Worm (Caenorhabditis elegans) whole organism, young adult: ENCODE data around the gene Y47D3B.12.
A peak's percentile ranks its signal among the peaks of the same experiment; 100 is the strongest.

Source experiments
- B0019.2 ChIP-seq: fragments of 200-800 bp; sonication (Bioruptor generic); conservative IDR thresholded peaks from 2 replicates; pipeline ENCODE4 v1.3.6; 2022; ENCODE audit warnings: missing genetic modification reagents, missing genetic modification characterization, missing compliant biosample characterization
- D2030.7 ChIP-seq: fragments of 200-800 bp; sonication (Bioruptor generic); IDR thresholded peaks from 2 replicates; pipeline ENCODE4 v1.3.6; 2022; ENCODE audit warnings: missing genetic modification reagents, missing genetic modification characterization, missing compliant biosample characterization
- F39B2.1 ChIP-seq: fragments of 200-800 bp; sonication (Bioruptor generic); IDR thresholded peaks from 2 replicates; pipeline ENCODE4 v1.3.6; 2022; ENCODE audit warnings: missing genetic modification reagents, missing genetic modification characterization, missing compliant biosample characterization
- F49E8.2 ChIP-seq: sonication (generic microtip); optimal IDR thresholded peaks from 3 replicates; lab custom pipeline; 2017; ENCODE audit warnings: missing genetic modification characterization, mild to moderate bottlenecking, missing compliant biosample characterization, antibody characterized with exemption, moderate library complexity; ENCODE audit not compliant: insufficient read depth
- F52B5.7 ChIP-seq: sonication (generic microtip); optimal IDR thresholded peaks from 2 replicates; lab custom pipeline; 2016; ENCODE audit warnings: mild to moderate bottlenecking, missing genetic modification characterization, missing compliant biosample characterization
- F55B11.4 ChIP-seq: sonication (generic microtip); optimal IDR thresholded peaks from 2 replicates; lab custom pipeline; 2016; ENCODE audit warnings: missing compliant biosample characterization, missing genetic modification characterization, borderline replicate concordance; ENCODE audit not compliant: insufficient read depth
- K12H6.12 ChIP-seq: fragments of 200-800 bp; sonication (Bioruptor generic); optimal IDR thresholded peaks from 2 replicates; lab custom pipeline; 2018; ENCODE audit warnings: mild to moderate bottlenecking, missing genetic modification characterization, missing compliant biosample characterization
- T26A5.8 ChIP-seq: sonication (generic microtip); optimal IDR thresholded peaks from 2 replicates; lab custom pipeline; 2016; ENCODE audit warnings: missing genetic modification characterization, missing compliant biosample characterization
- Y56A3A.18 ChIP-seq: fragments of 200-800 bp; sonication (Bioruptor generic); IDR thresholded peaks from 2 replicates; pipeline ENCODE4 v1.3.6; 2022; ENCODE audit warnings: missing genetic modification reagents, missing genetic modification characterization, missing compliant biosample characterization
- Y79H2A.3 ChIP-seq: fragments of 200-800 bp; sonication (Bioruptor generic); conservative IDR thresholded peaks from 2 replicates; pipeline ENCODE4 v1.3.6; 2022; ENCODE audit warnings: missing genetic modification reagents, missing genetic modification characterization, missing compliant biosample characterization
- Y95B8A.8 ChIP-seq: fragments of 200-800 bp; sonication (Bioruptor generic); IDR thresholded peaks from 2 replicates; pipeline ENCODE4 v1.3.6; 2022; ENCODE audit warnings: missing genetic modification reagents, missing genetic modification characterization, missing compliant biosample characterization
- ZK185.1 ChIP-seq: sonication (generic microtip); optimal IDR thresholded peaks from 2 replicates; lab custom pipeline; 2016; ENCODE audit warnings: mild to moderate bottlenecking, missing genetic modification characterization, missing compliant biosample characterization; ENCODE audit not compliant: poor library complexity, severe bottlenecking
- ama-1 ChIP-seq, 3 experiments: fragments of 150-350 bp in 1 of 3; sonication (generic microtip) in 2 of 3; optimal IDR thresholded peaks; 2 replicates each; lab custom pipeline; 2014 to 2018; ENCODE audit warnings: missing biosample characterization in 2 of 3, missing genetic modification characterization in 2 of 3, missing genetic modification reagents in 2 of 3
- aptf-2 ChIP-seq: fragments of 200-800 bp; sonication (Bioruptor generic); conservative IDR thresholded peaks from 2 replicates; pipeline ENCODE4 v1.3.6; 2022; ENCODE audit warnings: missing genetic modification reagents, missing genetic modification characterization, missing compliant biosample characterization
- aptf-3 ChIP-seq: fragments of 200-800 bp; sonication (Bioruptor generic); IDR thresholded peaks from 2 replicates; pipeline ENCODE4 v1.3.6; 2022; ENCODE audit warnings: missing genetic modification characterization, missing compliant biosample characterization
- attf-5 ChIP-seq: fragments of 200-800 bp; sonication (Bioruptor generic); optimal IDR thresholded peaks from 2 replicates; lab custom pipeline; 2018; ENCODE audit warnings: mild to moderate bottlenecking, missing genetic modification characterization, missing compliant biosample characterization
- bed-1 ChIP-seq: fragments of 200-800 bp; sonication (Bioruptor generic); IDR thresholded peaks from 2 replicates; pipeline ENCODE4 v1.3.6; 2022; ENCODE audit warnings: missing genetic modification reagents, missing genetic modification characterization, missing compliant biosample characterization
- bed-2 ChIP-seq: fragments of 200-800 bp; sonication (Bioruptor generic); IDR thresholded peaks from 2 replicates; pipeline ENCODE4 v1.3.6; 2022; ENCODE audit warnings: missing genetic modification reagents, missing genetic modification characterization, missing compliant biosample characterization
- dox-1 ChIP-seq: fragments of 200-800 bp; sonication (Bioruptor generic); IDR thresholded peaks from 2 replicates; pipeline ENCODE4 v1.3.6; 2022; ENCODE audit warnings: missing genetic modification reagents, missing genetic modification characterization, missing compliant biosample characterization
- dpff-1 ChIP-seq: sonication (generic microtip); optimal IDR thresholded peaks from 2 replicates; lab custom pipeline; 2017; ENCODE audit warnings: mild to moderate bottlenecking, missing genetic modification characterization, missing compliant biosample characterization
- egl-18 ChIP-seq: fragments of 200-800 bp; sonication (Bioruptor generic); IDR thresholded peaks from 2 replicates; pipeline ENCODE4 v1.3.6; 2022; ENCODE audit warnings: missing genetic modification reagents, missing genetic modification characterization, missing compliant biosample characterization
- egl-44 ChIP-seq: fragments of 200-800 bp; sonication (Bioruptor generic); IDR thresholded peaks from 2 replicates; pipeline ENCODE4 v1.3.6; 2022; ENCODE audit warnings: missing genetic modification reagents, missing genetic modification characterization, missing compliant biosample characterization
- ekl-4 ChIP-seq: fragments of 200-800 bp; sonication (Bioruptor generic); IDR thresholded peaks from 2 replicates; pipeline ENCODE4 v1.3.6; 2022; ENCODE audit warnings: missing genetic modification reagents, missing genetic modification characterization, missing compliant biosample characterization
- fkh-3 ChIP-seq: sonication (generic microtip); optimal IDR thresholded peaks from 2 replicates; lab custom pipeline; 2016; ENCODE audit warnings: mild to moderate bottlenecking, missing genetic modification characterization, missing compliant biosample characterization
- gei-17 ChIP-seq: fragments of 200-800 bp; sonication (Bioruptor generic); optimal IDR thresholded peaks from 2 replicates; lab custom pipeline; 2018; ENCODE audit warnings: mild to moderate bottlenecking, missing genetic modification characterization, missing compliant biosample characterization
- hmg-1.2 ChIP-seq: fragments of 200-800 bp; sonication (Bioruptor generic); IDR thresholded peaks from 2 replicates; pipeline ENCODE4 v1.3.6; 2022; ENCODE audit warnings: missing genetic modification reagents, missing genetic modification characterization, missing compliant biosample characterization
- lag-1 ChIP-seq: fragments of 200-800 bp; sonication (Bioruptor generic); IDR thresholded peaks from 2 replicates; pipeline ENCODE4 v1.3.6; 2022; ENCODE audit warnings: missing genetic modification reagents, missing genetic modification characterization, missing compliant biosample characterization
- lin-26 ChIP-seq: fragments of 200-800 bp; sonication (Bioruptor generic); IDR thresholded peaks from 2 replicates; pipeline ENCODE4 v1.3.6; 2022; ENCODE audit warnings: missing genetic modification reagents, missing genetic modification characterization, missing compliant biosample characterization
- lin-40 ChIP-seq: sonication (generic microtip); optimal IDR thresholded peaks from 2 replicates; lab custom pipeline; 2016; ENCODE audit warnings: missing genetic modification characterization, mild to moderate bottlenecking, missing compliant biosample characterization, missing genotype, missing genetic modification reagents
- lsl-1 ChIP-seq: fragments of 200-800 bp; sonication (Bioruptor generic); optimal IDR thresholded peaks from 2 replicates; lab custom pipeline; 2018; ENCODE audit warnings: mild to moderate bottlenecking, missing genetic modification characterization, moderate library complexity, missing compliant biosample characterization
- lsy-27 ChIP-seq: sonication (generic microtip); optimal IDR thresholded peaks from 2 replicates; lab custom pipeline; 2017; ENCODE audit warnings: missing genetic modification characterization, mild to moderate bottlenecking, missing compliant biosample characterization, antibody characterized with exemption, missing genotype, borderline replicate concordance; ENCODE audit not compliant: insufficient read depth
- madf-6 ChIP-seq: fragments of 200-800 bp; sonication (Bioruptor generic); IDR thresholded peaks from 2 replicates; pipeline ENCODE4 v1.3.6; 2022; ENCODE audit warnings: missing genetic modification reagents, missing genetic modification characterization, missing compliant biosample characterization
- mcd-1 ChIP-seq: fragments of 200-800 bp; sonication (Bioruptor generic); IDR thresholded peaks from 2 replicates; pipeline ENCODE4 v1.3.6; 2022; ENCODE audit warnings: missing genetic modification reagents, missing genetic modification characterization, missing compliant biosample characterization
- mel-28 ChIP-seq: sonication (generic microtip); optimal IDR thresholded peaks from 2 replicates; lab custom pipeline; 2016; ENCODE audit warnings: borderline replicate concordance, mild to moderate bottlenecking, missing genetic modification characterization, missing compliant biosample characterization
- mxl-1 ChIP-seq: sonication (generic microtip); optimal IDR thresholded peaks from 2 replicates; lab custom pipeline; 2016; ENCODE audit warnings: missing genetic modification characterization, missing compliant biosample characterization
- nhr-90 ChIP-seq: sonication (generic microtip); optimal IDR thresholded peaks from 2 replicates; lab custom pipeline; 2016; ENCODE audit warnings: missing genotype, mild to moderate bottlenecking, missing genetic modification characterization, missing compliant biosample characterization
- rpc-1 ChIP-seq, 2 experiments: fragments of 150-350 bp in 1 of 2; sonication (generic microtip) in 1 of 2; optimal IDR thresholded peaks; 2 replicates each; lab custom pipeline; 2014 to 2018; ENCODE audit warnings: missing biosample characterization in 1 of 2, missing genetic modification characterization in 1 of 2, missing genetic modification reagents in 1 of 2, missing genotype in 1 of 2
- snpc-3.4 ChIP-seq: sonication (generic microtip); optimal IDR thresholded peaks from 2 replicates; lab custom pipeline; 2017; ENCODE audit warnings: missing genetic modification characterization, mild to moderate bottlenecking, missing compliant biosample characterization, antibody characterized with exemption, moderate library complexity, missing genotype, missing genetic modification reagents
- snpc-4 ChIP-seq, 5 experiments: fragments of 150-350 bp in 1 of 5; sonication (generic microtip) in 4 of 5; optimal IDR thresholded peaks; 2 replicates each; lab custom pipeline; 2014 to 2018; ENCODE audit warnings: missing genetic modification characterization in 5 of 5, missing biosample characterization in 3 of 5, antibody characterized with exemption in 2 of 5, mild to moderate bottlenecking in 2 of 5, missing compliant biosample characterization in 2 of 5, missing genotype in 2 of 5, moderate library complexity in 2 of 5, missing genetic modification reagents in 1 of 5
- tbp1 ChIP-seq: fragments of 200-800 bp; sonication (Bioruptor generic); optimal IDR thresholded peaks from 2 replicates; lab custom pipeline; 2018; ENCODE audit warnings: mild to moderate bottlenecking, missing genetic modification characterization, missing compliant biosample characterization
- unc-62 ChIP-seq: fragments of 150-350 bp; optimal IDR thresholded peaks from 2 replicates; lab custom pipeline; 2014; ENCODE audit warnings: missing biosample characterization, missing genetic modification reagents, missing genetic modification characterization
- zim-3 ChIP-seq: sonication (generic microtip); optimal IDR thresholded peaks from 2 replicates; lab custom pipeline; 2017; ENCODE audit warnings: mild to moderate bottlenecking, missing genetic modification characterization, moderate library complexity, missing compliant biosample characterization
- ztf-25 ChIP-seq: fragments of 200-800 bp; sonication (Bioruptor generic); IDR thresholded peaks from 2 replicates; pipeline ENCODE4 v1.3.6; 2022; ENCODE audit warnings: missing genetic modification reagents, missing genetic modification characterization, missing compliant biosample characterization
- ztf-3 ChIP-seq: fragments of 200-800 bp; sonication (Bioruptor generic); optimal IDR thresholded peaks from 2 replicates; lab custom pipeline; 2018; ENCODE audit warnings: mild to moderate bottlenecking, missing genetic modification characterization, missing compliant biosample characterization

The Y47D3B.12 gene

DNA sequence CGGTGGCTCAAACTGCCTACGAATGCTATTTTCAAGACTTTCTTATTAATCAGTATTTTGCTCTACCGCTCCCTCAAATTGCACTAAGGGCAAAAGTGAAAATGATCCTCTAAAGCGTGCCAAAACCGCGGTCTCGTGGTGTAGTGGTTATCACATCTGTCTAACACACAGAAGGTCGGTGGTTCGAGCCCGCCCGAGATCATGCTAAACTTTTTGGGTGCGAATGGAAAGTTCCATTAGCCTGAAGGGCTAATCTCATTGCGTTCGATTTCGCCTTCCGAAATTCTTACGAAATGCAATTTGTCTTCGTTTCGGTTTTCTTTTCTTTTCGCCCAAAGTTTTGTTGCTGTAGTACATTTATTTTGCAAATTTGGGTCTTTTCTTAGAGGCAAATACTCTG, 49.3 kb upstream of the Y47D3B.12 start (continued):
- peak; percentile 58 for TF ChIP-seq lsy-27 (tag; lab: Kevin White, UChicago)
- peak; percentile 30 for TF ChIP-seq F49E8.2 (tag; lab: Kevin White, UChicago)
- TF ChIP-seq bed-1 (GFP tag; lab: Robert Waterston, UW), result no peak
- peak; percentile 51 for TF ChIP-seq F52B5.7 (tag; lab: Kevin White, UChicago)
- peak; percentile 17 for TF ChIP-seq lsl-1 (GFP tag; lab: Kevin White, UChicago)
- TF ChIP-seq egl-18 (GFP tag; lab: Robert Waterston, UW), result no peak
- no peak for TF ChIP-seq mxl-1 (tag; lab: Kevin White, UChicago)
- peak; percentile 3 for TF ChIP-seq attf-5
- TF ChIP-seq dox-1 (GFP tag; lab: Robert Waterston, UW), result peak; percentile 54; the same call in 1 of the 2 replicates
- TF ChIP-seq lag-1 (GFP tag; lab: Robert Waterston, UW), result no peak
- peak; percentile 41; the same call in 1 of the 2 replicates for TF ChIP-seq hmg-1.2 (GFP tag; lab: Robert Waterston, UW)
- TF ChIP-seq ekl-4 (GFP tag; lab: Robert Waterston, UW), result no peak
- TF ChIP-seq aptf-3, result no peak
- TF ChIP-seq ama-1 (optimal IDR thresholded peaks at IDR 0.05; lab: Kevin White, UChicago), result no peak
- peak in 1 of 2 experiments; percentile 21 for TF ChIP-seq ama-1 (GFP tag; optimal IDR thresholded peaks at IDR 0.05; lab: Kevin White, UChicago)
- no peak for TF ChIP-seq snpc-4 (GFP tag; optimal IDR thresholded peaks at IDR 0.05; lab: Kevin White, UChicago)
- TF ChIP-seq snpc-4 (tag; optimal IDR thresholded peaks at IDR 0.05; lab: Kevin White, UChicago), result peak in 2 of 4 experiments; percentile 56 to 61
- TF ChIP-seq ztf-25 (GFP tag; lab: Robert Waterston, UW), result peak; percentile 72
- no peak for TF ChIP-seq zim-3
- no peak for TF ChIP-seq lin-40 (tag; lab: Kevin White, UChicago)
- 0 out of 2 replicates have a peak, but pooled peaks have one; percentile 20 for TF ChIP-seq mcd-1 (GFP tag; lab: Robert Waterston, UW)
- no peak for TF ChIP-seq ztf-3 (GFP tag; lab: Kevin White, UChicago)
- 0 out of 2 replicates have a peak, but pooled peaks have one; percentile 38 for TF ChIP-seq madf-6 (GFP tag; lab: Robert Waterston, UW)
- no peak for TF ChIP-seq Y95B8A.8 (GFP tag; lab: Robert Waterston, UW)
- TF ChIP-seq rpc-1 (optimal IDR thresholded peaks at IDR 0.05; lab: Kevin White, UChicago), result peak; percentile 65
- TF ChIP-seq rpc-1 (tag; optimal IDR thresholded peaks at IDR 0.05; lab: Kevin White, UChicago), result peak; percentile 72
- TF ChIP-seq ZK185.1 (tag; lab: Kevin White, UChicago), result peak; percentile 16
- no peak for TF ChIP-seq bed-2 (GFP tag; lab: Robert Waterston, UW)
- no peak for TF ChIP-seq F55B11.4 (tag; lab: Kevin White, UChicago)
- peak; percentile 86 for TF ChIP-seq tbp1
- TF ChIP-seq D2030.7 (GFP tag; lab: Robert Waterston, UW), result peak; percentile 69
- TF ChIP-seq nhr-90 (tag; lab: Kevin White, UChicago), result peak; percentile 15
- TF ChIP-seq B0019.2, result no peak
- peak; percentile 33 for TF ChIP-seq snpc-3.4 (tag; lab: Kevin White, UChicago)
- TF ChIP-seq lin-26 (GFP tag; lab: Robert Waterston, UW), result peak; percentile 81
- TF ChIP-seq F39B2.1 (GFP tag; lab: Robert Waterston, UW), result no peak
- no peak for TF ChIP-seq unc-62 (GFP tag; lab: Kevin White, UChicago)
- TF ChIP-seq T26A5.8 (tag; lab: Kevin White, UChicago), result no peak
- no peak for TF ChIP-seq aptf-2 (GFP tag; lab: Robert Waterston, UW)
- no peak for TF ChIP-seq mel-28 (tag; lab: Kevin White, UChicago)
- 0 out of 2 replicates have a peak, but pooled peaks have one; percentile 16 for TF ChIP-seq egl-44 (GFP tag; lab: Robert Waterston, UW)
- TF ChIP-seq dpff-1 (tag; lab: Kevin White, UChicago), result no peak
- TF ChIP-seq K12H6.12 (tag; lab: Kevin White, UChicago), result no peak
- TF ChIP-seq Y56A3A.18, result 0 out of 2 replicates have a peak, but pooled peaks have one; percentile 17
- TF ChIP-seq fkh-3, result no peak
- TF ChIP-seq gei-17 (GFP tag; lab: Kevin White, UChicago), result no peak
- no peak for TF ChIP-seq Y79H2A.3
